Fruit fly (Drosophila melanogaster) whole organism, prepupa: ENCODE results near the gene Sfp24Bc.

Experiments
- CG11294 ChIP-seq: fragments of 200-800 bp; sonication (Bioruptor generic); IDR thresholded peaks from 2 replicates; pipeline ENCODE4 v1.3.6; 2022; ENCODE audit warnings: missing biosample characterization, missing genetic modification characterization
- Eip75B ChIP-seq: fragments of 200-800 bp; sonication (Bioruptor generic); optimal IDR thresholded peaks from 3 replicates; lab custom pipeline; 2016; ENCODE audit warnings: missing biosample characterization, missing genetic modification characterization
- Sox102F ChIP-seq: fragments of 200-800 bp; sonication (Bioruptor generic); optimal IDR thresholded peaks from 2 replicates; lab custom pipeline; 2016; ENCODE audit warnings: missing biosample characterization, mild to moderate bottlenecking, missing genetic modification characterization
- cyc ChIP-seq: fragments of 200-800 bp; sonication (Bioruptor generic); optimal IDR thresholded peaks from 3 replicates; lab custom pipeline; 2016; ENCODE audit warnings: missing biosample characterization, missing genetic modification characterization
- salr ChIP-seq, 2 experiments: fragments of 200-800 bp; sonication (Bioruptor generic); optimal IDR thresholded peaks; 3 replicates each; lab custom pipeline; 2016 to 2018; ENCODE audit warnings: missing biosample characterization in 2 of 2, missing genetic modification characterization in 2 of 2, mild to moderate bottlenecking in 1 of 2

DNA sequence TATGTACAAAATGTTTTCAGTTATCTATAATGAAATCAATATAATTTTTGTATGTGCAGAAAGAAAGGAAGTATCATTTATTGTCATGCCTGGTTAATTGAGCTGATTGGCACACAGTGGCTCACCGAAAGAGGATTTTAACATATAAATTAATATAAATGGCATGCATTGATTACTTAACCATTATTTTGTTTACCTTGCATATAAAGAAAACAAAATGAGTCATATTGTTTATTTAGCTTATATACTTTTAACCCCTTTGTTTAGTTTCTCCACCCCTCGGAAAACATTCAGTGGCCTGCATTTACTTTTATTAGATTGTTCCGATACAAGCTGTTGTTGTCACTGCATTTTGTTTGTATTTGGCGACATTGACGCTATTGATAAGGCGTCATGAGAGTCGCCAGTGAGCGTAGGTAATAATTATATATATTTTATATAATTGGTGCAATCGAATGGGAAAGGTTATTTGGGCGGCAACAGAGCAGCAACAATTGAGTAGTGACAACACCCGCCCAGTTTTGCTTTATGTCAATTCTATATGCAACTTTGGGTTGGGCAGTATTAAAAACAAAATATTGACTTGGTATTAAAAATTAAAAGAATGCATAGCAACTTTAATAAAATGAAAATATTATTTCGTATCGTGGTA is 22.7 kb downstream of the Sfp24Bc start:
- TF ChIP-seq CG11294 (GFP tag; lab: Robert Waterston, UW) (no peak; the same call in 1 of the 2 replicates), Eip75B (no peak), Sox102F (GFP tag; lab: Kevin White, UChicago) (peak; percentile 61), salr (GFP tag; optimal IDR thresholded peaks at IDR 0.05; lab: Kevin White, UChicago) (no peak), cyc (GFP tag; lab: Kevin White, UChicago) (peak; percentile 14)
